Fruit fly (Drosophila melanogaster) whole organism, prepupa: ENCODE results near the gene sra.

ENCODE experiments used
- CG10669 ChIP-seq: fragments of 200-800 bp; sonication (Bioruptor generic); optimal IDR thresholded peaks from 3 replicates; lab custom pipeline; 2018; ENCODE audit warnings: missing biosample characterization, mild to moderate bottlenecking, missing genetic modification characterization, moderate library complexity
- CG8119 ChIP-seq: fragments of 200-800 bp; sonication (Bioruptor generic); IDR thresholded peaks from 3 replicates; pipeline ENCODE4 v1.3.6; 2022; ENCODE audit warnings: missing biosample characterization, missing genetic modification characterization
- Eip93F ChIP-seq: fragments of 200-800 bp; sonication (Bioruptor generic); optimal IDR thresholded peaks from 2 replicates; lab custom pipeline; 2016; ENCODE audit warnings: missing biosample characterization, mild to moderate bottlenecking, missing genetic modification characterization
- Gug ChIP-seq: fragments of 200-800 bp; sonication (Bioruptor generic); IDR thresholded peaks from 2 replicates; pipeline ENCODE4 v1.3.6; 2022; ENCODE audit warnings: missing biosample characterization, missing genetic modification characterization
- Hr39 ChIP-seq: fragments of 200-800 bp; sonication (Bioruptor generic); optimal IDR thresholded peaks from 2 replicates; lab custom pipeline; 2016; ENCODE audit warnings: missing biosample characterization, missing genetic modification characterization
- Sox15 ChIP-seq: fragments of 200-800 bp; sonication (Bioruptor generic); optimal IDR thresholded peaks from 3 replicates; lab custom pipeline; 2016; ENCODE audit warnings: missing biosample characterization, missing genetic modification characterization
- achi ChIP-seq: fragments of 200-800 bp; sonication (Bioruptor generic); optimal IDR thresholded peaks from 3 replicates; lab custom pipeline; 2016; ENCODE audit warnings: missing biosample characterization, missing genetic modification characterization
- pdm3 ChIP-seq: fragments of 200-800 bp; sonication (Bioruptor generic); optimal IDR thresholded peaks from 3 replicates; lab custom pipeline; 2016; ENCODE audit warnings: missing biosample characterization, missing genetic modification characterization
- svp ChIP-seq: fragments of 200-800 bp; sonication (Bioruptor generic); peaks from one replicate; lab custom pipeline; 2016; ENCODE audit warnings: missing biosample characterization, missing genetic modification characterization

DNA sequence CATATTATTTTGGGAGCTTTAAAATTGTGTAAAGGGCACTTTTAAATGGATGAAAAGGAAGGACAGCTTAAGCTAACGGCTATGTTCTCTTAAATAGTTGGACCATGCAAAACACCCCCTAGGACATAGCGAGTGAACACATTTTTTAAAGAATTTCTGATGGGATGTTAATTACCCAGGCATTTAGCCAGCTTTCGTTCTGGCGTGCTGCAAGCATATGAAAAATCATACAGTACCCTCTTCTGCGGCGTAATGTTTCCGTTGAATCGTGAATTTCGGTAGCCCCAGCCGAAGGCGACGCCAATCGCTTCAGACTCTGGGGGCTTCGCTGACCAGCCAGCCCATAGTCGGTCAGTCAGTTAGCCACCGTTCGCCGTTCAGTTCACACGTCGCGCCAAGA, 32.1 kb upstream of the sra start, which contains the start of gene CG6006:
- no peak for TF ChIP-seq achi (GFP tag; lab: Kevin White, UChicago)
- TF ChIP-seq pdm3 = no peak
- TF ChIP-seq Hr39 (GFP tag; lab: Kevin White, UChicago) = no peak
- no peak for TF ChIP-seq Eip93F (GFP tag; lab: Kevin White, UChicago)
- TF ChIP-seq Sox15 (GFP tag; lab: Kevin White, UChicago) = no peak
- TF ChIP-seq CG10669 (GFP tag; lab: Kevin White, UChicago) = no peak
- no peak for TF ChIP-seq Gug (GFP tag; lab: Robert Waterston, UW)
- no peak for TF ChIP-seq CG8119 (GFP tag; lab: Robert Waterston, UW)
- TF ChIP-seq svp = peak; percentile 52
